Fruit fly (Drosophila melanogaster): ENCODE results near the gene spo.

dm6 chr3L:5633247-5634187, 41.1 kb upstream of the spo start:
- TF ChIP-seq CG3032 (tag; optimal IDR thresholded peaks at IDR 0.05) (peak; percentile 61), CG4318 (GFP tag; optimal IDR thresholded peaks at IDR 0.05) (no peak)
